Fruit fly (Drosophila melanogaster) S2 (cell line): ENCODE measurements around the gene Acn.

ENCODE experiments used
- CG8478 ChIP-seq: fragments of >200 bp; optimal IDR thresholded peaks from 2 replicates; lab custom pipeline; 2018
- CTCF ChIP-seq, 2 experiments: fragments of >200 bp; optimal IDR thresholded peaks; 2 replicates each; lab custom pipeline; 2018

- TF ChIP-seq CG8478 (lab: Kevin White, UChicago) (no peak), CTCF (optimal IDR thresholded peaks at IDR 0.05; lab: Kevin White, UChicago) (no peak)
Observed at dm6 chr2L:18995660-18996417, 49.3 kb upstream of the Acn start, which contains the start of gene CG10650.
